Worm (Caenorhabditis elegans) whole organism, young adult: ENCODE results near the gene C30G12.1.

Experiments used
- B0035.1 ChIP-seq: sonication (generic microtip); optimal IDR thresholded peaks from 2 replicates; lab custom pipeline; 2016; ENCODE audit warnings: missing genetic modification characterization, mild to moderate bottlenecking, missing compliant biosample characterization, missing genotype, missing genetic modification reagents
- Y56A3A.18 ChIP-seq: fragments of 200-800 bp; sonication (Bioruptor generic); IDR thresholded peaks from 2 replicates; pipeline ENCODE4 v1.3.6; 2022; ENCODE audit warnings: missing genetic modification reagents, missing genetic modification characterization, missing compliant biosample characterization
- ama-1 ChIP-seq, 3 experiments: fragments of 150-350 bp in 1 of 3; sonication (generic microtip) in 2 of 3; optimal IDR thresholded peaks; 2 replicates each; lab custom pipeline; 2014 to 2018; ENCODE audit warnings: missing biosample characterization in 2 of 3, missing genetic modification characterization in 2 of 3, missing genetic modification reagents in 2 of 3
- atf-7 ChIP-seq: sonication (generic microtip); optimal IDR thresholded peaks from 2 replicates; lab custom pipeline; 2017; ENCODE audit warnings: mild to moderate bottlenecking, missing genetic modification characterization, missing compliant biosample characterization
- dpff-1 ChIP-seq: sonication (generic microtip); optimal IDR thresholded peaks from 2 replicates; lab custom pipeline; 2017; ENCODE audit warnings: mild to moderate bottlenecking, missing genetic modification characterization, missing compliant biosample characterization
- nfya-2 ChIP-seq: fragments of 200-800 bp; sonication (Bioruptor generic); IDR thresholded peaks from 2 replicates; pipeline ENCODE4 v1.3.6; 2022; ENCODE audit warnings: missing genetic modification reagents, missing genetic modification characterization, missing compliant biosample characterization
- nhr-120 ChIP-seq: fragments of 200-800 bp; sonication (Bioruptor generic); IDR thresholded peaks from 2 replicates; pipeline ENCODE4 v1.3.6; 2022; ENCODE audit warnings: missing genetic modification characterization, missing compliant biosample characterization
- unc-62 ChIP-seq: fragments of 150-350 bp; optimal IDR thresholded peaks from 2 replicates; lab custom pipeline; 2014; ENCODE audit warnings: missing biosample characterization, missing genetic modification reagents, missing genetic modification characterization

- TF ChIP-seq unc-62 (no peak), dpff-1 (tag; lab: Kevin White, UChicago) (no peak), nfya-2 (GFP tag; lab: Robert Waterston, UW) (no peak), ama-1 (optimal IDR thresholded peaks at IDR 0.05; lab: Kevin White, UChicago) (no peak), ama-1 (GFP tag; optimal IDR thresholded peaks at IDR 0.05; lab: Kevin White, UChicago) (no peak), atf-7 (tag; lab: Kevin White, UChicago) (no peak), Y56A3A.18 (GFP tag; lab: Robert Waterston, UW) (no peak), B0035.1 (tag; lab: Kevin White, UChicago) (no peak), nhr-120 (no peak)
These were observed 32.1 kb downstream of the C30G12.1 start, which contains the start of gene npax-1 for ce11 chrII:7331224-7331623.
